Worm (Caenorhabditis elegans) whole organism, early embryonic: ENCODE data around the gene mom-2.

Experiments used
- B0310.2 ChIP-seq: sonication (generic microtip); optimal IDR thresholded peaks from 2 replicates; lab custom pipeline; 2016; ENCODE audit warnings: mild to moderate bottlenecking, missing genetic modification characterization, missing compliant biosample characterization
- F13C5.2 ChIP-seq: sonication (generic microtip); optimal IDR thresholded peaks from 2 replicates; lab custom pipeline; 2017; ENCODE audit warnings: mild to moderate bottlenecking, missing genetic modification characterization, inconsistent platforms, missing compliant biosample characterization
- aly-1 ChIP-seq: sonication (generic microtip); optimal IDR thresholded peaks from 2 replicates; lab custom pipeline; 2016; ENCODE audit warnings: missing genetic modification characterization, missing compliant biosample characterization
- ama-1 ChIP-seq: fragments of 150-350 bp; optimal IDR thresholded peaks from 2 replicates; lab custom pipeline; 2014
- ceh-13 ChIP-seq: fragments of 200-800 bp; sonication (Bioruptor generic); optimal IDR thresholded peaks from 2 replicates; lab custom pipeline; 2018; ENCODE audit warnings: mild to moderate bottlenecking, missing genetic modification characterization, missing compliant biosample characterization
- ceh-36 ChIP-seq: sonication (generic microtip); optimal IDR thresholded peaks from 2 replicates; lab custom pipeline; 2016; ENCODE audit warnings: missing genetic modification characterization, inconsistent platforms, missing compliant biosample characterization
- ets-7 ChIP-seq: sonication (generic microtip); optimal IDR thresholded peaks from 2 replicates; lab custom pipeline; 2016; ENCODE audit warnings: missing genotype, missing genetic modification characterization, missing compliant biosample characterization
- flt-1 ChIP-seq: fragments of 200-800 bp; sonication (Bioruptor generic); IDR thresholded peaks from 2 replicates; pipeline ENCODE4 v1.3.6; 2022; ENCODE audit warnings: missing genetic modification characterization, missing compliant biosample characterization
- hmbx-1 ChIP-seq: sonication (generic microtip); optimal IDR thresholded peaks from 2 replicates; lab custom pipeline; 2016; ENCODE audit warnings: mild to moderate bottlenecking, missing genetic modification characterization, missing compliant biosample characterization
- hmg-4 ChIP-seq: fragments of 200-800 bp; sonication (Bioruptor generic); optimal IDR thresholded peaks from 2 replicates; lab custom pipeline; 2018; ENCODE audit warnings: mild to moderate bottlenecking, missing genetic modification characterization, missing compliant biosample characterization
- hnd-1 ChIP-seq: sonication (generic microtip); optimal IDR thresholded peaks from 2 replicates; lab custom pipeline; 2016; ENCODE audit warnings: missing genetic modification characterization, missing compliant biosample characterization
- pes-1 ChIP-seq: fragments of 200-800 bp; sonication (Bioruptor generic); IDR thresholded peaks from 2 replicates; pipeline ENCODE4 v1.3.6; 2022; ENCODE audit warnings: missing genetic modification reagents, missing genetic modification characterization, missing compliant biosample characterization
- scrt-1 ChIP-seq: fragments of 200-800 bp; sonication (Bioruptor generic); IDR thresholded peaks from 2 replicates; pipeline ENCODE4 v1.3.6; 2022; ENCODE audit warnings: missing genetic modification characterization, missing compliant biosample characterization
- sea-1 ChIP-seq: fragments of 200-800 bp; sonication (Bioruptor generic); conservative IDR thresholded peaks from 2 replicates; pipeline ENCODE4 v1.3.6; 2022; ENCODE audit warnings: missing genetic modification characterization, missing compliant biosample characterization
- tbx-11 ChIP-seq: fragments of 200-800 bp; sonication (Bioruptor generic); IDR thresholded peaks from 2 replicates; pipeline ENCODE4 v1.3.6; 2022; ENCODE audit warnings: missing genetic modification characterization, missing compliant biosample characterization
- tbx-37 ChIP-seq: fragments of 200-800 bp; sonication (Bioruptor generic); conservative IDR thresholded peaks from 2 replicates; pipeline ENCODE4 v1.3.6; 2022; ENCODE audit warnings: missing genetic modification reagents, missing genetic modification characterization, missing compliant biosample characterization
- tra-4 ChIP-seq: sonication (generic microtip); optimal IDR thresholded peaks from 2 replicates; lab custom pipeline; 2017; ENCODE audit warnings: missing genetic modification characterization, missing compliant biosample characterization

mom-2 gene

ce11 chrV:8348959-8349389, 6.8 kb upstream of the mom-2 start:
- TF ChIP-seq pes-1 (GFP tag; lab: Robert Waterston, UW) (no peak), hmg-4 (no peak), F13C5.2 (tag; lab: Kevin White, UChicago) (peak; percentile 72), ama-1 (lab: Kevin White, UChicago) (peak; percentile 46)

- no peak for TF ChIP-seq hmbx-1 (tag; lab: Kevin White, UChicago)
- no peak for TF ChIP-seq hnd-1
- no peak for TF ChIP-seq ceh-36
- no peak for TF ChIP-seq flt-1 (GFP tag; lab: Robert Waterston, UW)
- TF ChIP-seq B0310.2 (tag; lab: Kevin White, UChicago) = no peak
- no peak for TF ChIP-seq sea-1
- no peak for TF ChIP-seq aly-1 (tag; lab: Kevin White, UChicago)
- TF ChIP-seq ets-7 (tag; lab: Kevin White, UChicago) = no peak
- no peak for TF ChIP-seq ceh-13 (GFP tag; lab: Kevin White, UChicago)
- TF ChIP-seq pes-1 (GFP tag; lab: Robert Waterston, UW) = no peak
- TF ChIP-seq tbx-11 = no peak
- TF ChIP-seq scrt-1 (GFP tag; lab: Robert Waterston, UW) = no peak
- no peak for TF ChIP-seq tbx-37 (GFP tag; lab: Robert Waterston, UW)
Observed at ce11 chrV:8349950-8350349, 5.8 kb upstream of the mom-2 start.

ce11 chrV:8351371-8351770, 4.4 kb upstream of the mom-2 start, which contains the start of gene srsx-22:
Gene srsx-22, plus strand, starts transcription at chrV:8351671.
- TF ChIP-seq ceh-36 (no peak), aly-1 (tag; lab: Kevin White, UChicago) (no peak), sea-1 (no peak), ama-1 (lab: Kevin White, UChicago) (no peak), hmbx-1 (tag; lab: Kevin White, UChicago) (no peak), pes-1 (GFP tag; lab: Robert Waterston, UW) (no peak), ets-7 (tag; lab: Kevin White, UChicago) (no peak), flt-1 (GFP tag; lab: Robert Waterston, UW) (no peak), tbx-11 (no peak), ceh-13 (GFP tag; lab: Kevin White, UChicago) (no peak), hmg-4 (no peak), F13C5.2 (tag; lab: Kevin White, UChicago) (no peak), B0310.2 (tag; lab: Kevin White, UChicago) (no peak), scrt-1 (GFP tag; lab: Robert Waterston, UW) (no peak), tra-4 (no peak), tbx-37 (GFP tag; lab: Robert Waterston, UW) (no peak), hnd-1 (no peak)

ce11 chrV:8357756-8358155, 2.0 kb downstream of the mom-2 start:
- TF ChIP-seq F13C5.2 (tag; lab: Kevin White, UChicago) (no peak), hmg-4 (no peak), pes-1 (GFP tag; lab: Robert Waterston, UW) (no peak), ceh-13 (GFP tag; lab: Kevin White, UChicago) (no peak), scrt-1 (GFP tag; lab: Robert Waterston, UW) (no peak), B0310.2 (tag; lab: Kevin White, UChicago) (no peak), tbx-11 (no peak), ceh-36 (no peak), hmbx-1 (tag; lab: Kevin White, UChicago) (no peak), tbx-37 (GFP tag; lab: Robert Waterston, UW) (no peak), sea-1 (no peak), hnd-1 (no peak)

ce11 chrV:8358702-8359101, 2.9 kb downstream of the mom-2 start:
- TF ChIP-seq tbx-37 (GFP tag; lab: Robert Waterston, UW) (no peak), scrt-1 (GFP tag; lab: Robert Waterston, UW) (no peak), B0310.2 (tag; lab: Kevin White, UChicago) (no peak), ets-7 (tag; lab: Kevin White, UChicago) (no peak), ceh-13 (GFP tag; lab: Kevin White, UChicago) (no peak), hmg-4 (no peak), flt-1 (GFP tag; lab: Robert Waterston, UW) (no peak), hmbx-1 (tag; lab: Kevin White, UChicago) (no peak)

- TF ChIP-seq tbx-11 (no peak), ceh-36 (no peak), ets-7 (tag; lab: Kevin White, UChicago) (no peak), hnd-1 (no peak), aly-1 (tag; lab: Kevin White, UChicago) (no peak), pes-1 (GFP tag; lab: Robert Waterston, UW) (no peak)
Observed at ce11 chrV:8359113-8359564, 3.4 kb downstream of the mom-2 start, which contains the start of gene mpdu-1. Gene mpdu-1, minus strand, starts transcription at chrV:8359163.

ce11 chrV:8359792-8360191, 4.0 kb downstream of the mom-2 start, which contains the start of gene F38E1.6:
Gene F38E1.6, plus strand, starts transcription at chrV:8360092.
- TF ChIP-seq tbx-11 (no peak), ceh-36 (no peak), ceh-13 (GFP tag; lab: Kevin White, UChicago) (no peak), sea-1 (no peak), flt-1 (GFP tag; lab: Robert Waterston, UW) (no peak), tbx-37 (GFP tag; lab: Robert Waterston, UW) (no peak), scrt-1 (GFP tag; lab: Robert Waterston, UW) (no peak), aly-1 (tag; lab: Kevin White, UChicago) (no peak), F13C5.2 (tag; lab: Kevin White, UChicago) (no peak), hmg-4 (no peak), hnd-1 (no peak)

ce11 chrV:8370705-8371104, 14.9 kb downstream of the mom-2 start, which contains the start of gene gpa-2:
Gene gpa-2, plus strand, starts transcription at chrV:8371005.
- TF ChIP-seq hmg-4 = no peak
- no peak for TF ChIP-seq flt-1 (GFP tag; lab: Robert Waterston, UW)
- no peak for TF ChIP-seq B0310.2 (tag; lab: Kevin White, UChicago)
- no peak for TF ChIP-seq ceh-36
